Worm (Caenorhabditis elegans) whole organism, L3 larva: ENCODE data around the gene cest-4.

ENCODE experiments used
- ceh-16 ChIP-seq: sonication (generic microtip); optimal IDR thresholded peaks from 2 replicates; lab custom pipeline; 2017; ENCODE audit warnings: missing biosample characterization, missing genetic modification characterization
- ceh-82 ChIP-seq: fragments of 150-350 bp; optimal IDR thresholded peaks from 2 replicates; lab custom pipeline; 2014; ENCODE audit warnings: missing biosample characterization, missing genetic modification characterization
- ceh-9 ChIP-seq: sonication (generic microtip); optimal IDR thresholded peaks from 2 replicates; lab custom pipeline; 2018; ENCODE audit warnings: missing biosample characterization, missing genetic modification characterization
- jun-1 ChIP-seq: fragments of 150-350 bp; optimal IDR thresholded peaks from 2 replicates; lab custom pipeline; 2014; ENCODE audit warnings: missing biosample characterization, missing genetic modification reagents, missing genetic modification characterization
- lin-39 ChIP-seq: fragments of 150-350 bp; optimal IDR thresholded peaks from 2 replicates; lab custom pipeline; 2018; ENCODE audit warnings: missing biosample characterization, missing genetic modification reagents, missing genetic modification characterization
- mdl-1 ChIP-seq: fragments of 150-350 bp; optimal IDR thresholded peaks from 2 replicates; lab custom pipeline; 2014; ENCODE audit warnings: missing biosample characterization, missing genetic modification characterization
- sea-2 ChIP-seq: fragments of 150-350 bp; sonication (generic microtip); optimal IDR thresholded peaks from 4 replicates; lab custom pipeline; 2014; ENCODE audit warnings: missing biosample characterization, missing genetic modification reagents, missing genetic modification characterization
- snpc-4 ChIP-seq: fragments of 150-350 bp; optimal IDR thresholded peaks from 2 replicates; lab custom pipeline; 2014; ENCODE audit warnings: missing biosample characterization, missing genetic modification characterization
- tbx-2 ChIP-seq: sonication (generic microtip); optimal IDR thresholded peaks from 2 replicates; lab custom pipeline; 2016; ENCODE audit warnings: mild to moderate bottlenecking, missing genetic modification characterization, missing compliant biosample characterization
- zag-1 ChIP-seq: fragments of 150-350 bp; optimal IDR thresholded peaks from 2 replicates; lab custom pipeline; 2014; ENCODE audit warnings: missing biosample characterization, missing genetic modification characterization

- no peak for TF ChIP-seq tbx-2 (tag; lab: Kevin White, UChicago)
- no peak for TF ChIP-seq ceh-82
- no peak for TF ChIP-seq sea-2 (GFP tag; lab: Kevin White, UChicago)
- no peak for TF ChIP-seq jun-1 (tag; lab: Kevin White, UChicago)
- no peak for TF ChIP-seq zag-1 (tag; lab: Kevin White, UChicago)
- TF ChIP-seq mdl-1 (tag; lab: Kevin White, UChicago): no peak
- no peak for TF ChIP-seq ceh-9 (tag; lab: Kevin White, UChicago)
- TF ChIP-seq lin-39 (tag; lab: Kevin White, UChicago): no peak
- no peak for TF ChIP-seq ceh-16
- no peak for TF ChIP-seq snpc-4
Measured at ce11 chrIV:6822406-6822805, 20.3 kb upstream of the cest-4 start, which contains the start of gene C17H12.6.
